Worm (Caenorhabditis elegans): ENCODE data around the gene F54D10.5.

Gene F54D10.5

ce11 chrII:3839562-3839961, 31.6 kb upstream of the F54D10.5 start, which contains the start of gene C17A2.4:
C17A2.4 (plus strand) TSS chrII:3839862.
- no peak for TF ChIP-seq ama-1 (optimal IDR thresholded peaks at IDR 0.05)
- no peak for TF ChIP-seq nhr-6 (tag; optimal IDR thresholded peaks at IDR 0.05)
- no peak for TF ChIP-seq crh-2 (tag; optimal IDR thresholded peaks at IDR 0.05)
- no peak for TF ChIP-seq unc-55 (GFP tag; optimal IDR thresholded peaks at IDR 0.05)
- TF ChIP-seq lin-11 (tag; optimal IDR thresholded peaks at IDR 0.05) = no peak
- TF ChIP-seq fos-1 (tag; optimal IDR thresholded peaks at IDR 0.05) = no peak
- TF ChIP-seq elt-1 (tag; optimal IDR thresholded peaks at IDR 0.05) = no peak
- TF ChIP-seq mab-5 (tag; optimal IDR thresholded peaks at IDR 0.05) = no peak
- no peak for TF ChIP-seq alr-1 (tag; optimal IDR thresholded peaks at IDR 0.05)
- no peak for TF ChIP-seq sem-4 (tag; optimal IDR thresholded peaks at IDR 0.05)
- no peak for TF ChIP-seq nhr-12 (tag; optimal IDR thresholded peaks at IDR 0.05)
- TF ChIP-seq nhr-23 (tag; optimal IDR thresholded peaks at IDR 0.05) = no peak
- no peak for TF ChIP-seq Y55F3AM.14 (GFP tag; optimal IDR thresholded peaks at IDR 0.05)
- TF ChIP-seq ztf-11 (tag; optimal IDR thresholded peaks at IDR 0.05) = no peak
- TF ChIP-seq C34F6.9 (tag; optimal IDR thresholded peaks at IDR 0.05) = no peak
- TF ChIP-seq unc-39 (tag; optimal IDR thresholded peaks at IDR 0.05) = no peak

- TF ChIP-seq nhr-237 (tag; optimal IDR thresholded peaks at IDR 0.05) (no peak), ceh-82 (tag; optimal IDR thresholded peaks at IDR 0.05) (no peak), ceh-16 (tag; optimal IDR thresholded peaks at IDR 0.05) (no peak), fos-1 (tag; optimal IDR thresholded peaks at IDR 0.05) (no peak), lin-11 (tag; optimal IDR thresholded peaks at IDR 0.05) (no peak), elt-3 (tag; optimal IDR thresholded peaks at IDR 0.05) (no peak), unc-55 (GFP tag; optimal IDR thresholded peaks at IDR 0.05) (no peak), lin-13 (GFP tag; optimal IDR thresholded peaks at IDR 0.05) (no peak), aly-2 (tag; optimal IDR thresholded peaks at IDR 0.05) (no peak), nhr-6 (tag; optimal IDR thresholded peaks at IDR 0.05) (no peak), skn-1 (tag; optimal IDR thresholded peaks at IDR 0.05) (no peak), nhr-23 (tag; optimal IDR thresholded peaks at IDR 0.05) (no peak), crh-2 (tag; optimal IDR thresholded peaks at IDR 0.05) (no peak), F13H6.1 (tag; optimal IDR thresholded peaks at IDR 0.05) (no peak), ztf-1 (GFP tag; conservative IDR thresholded peaks at IDR 0.05) (no peak)
Measured at ce11 chrII:3835915-3836314, 27.9 kb upstream of the F54D10.5 start, which contains the start of gene oac-4. oac-4 (minus strand) TSS chrII:3836015.

- no peak for TF ChIP-seq nhr-12 (tag; optimal IDR thresholded peaks at IDR 0.05)
- TF ChIP-seq blmp-1 (tag; optimal IDR thresholded peaks at IDR 0.05; ENCODE audit: insufficient read depth) = no peak
- TF ChIP-seq Y55F3AM.14 (GFP tag; optimal IDR thresholded peaks at IDR 0.05) = no peak
- no peak for TF ChIP-seq nhr-23 (tag; optimal IDR thresholded peaks at IDR 0.05)
- no peak for TF ChIP-seq ama-1 (optimal IDR thresholded peaks at IDR 0.05)
- TF ChIP-seq unc-62 (GFP tag; optimal IDR thresholded peaks at IDR 0.05) = no peak
- no peak for TF ChIP-seq skn-1 (tag; optimal IDR thresholded peaks at IDR 0.05)
- no peak for TF ChIP-seq ztf-4 (tag; optimal IDR thresholded peaks at IDR 0.05)
- TF ChIP-seq zag-1 (tag; optimal IDR thresholded peaks at IDR 0.05) = no peak
- no peak for TF ChIP-seq F13H6.1 (tag; optimal IDR thresholded peaks at IDR 0.05)
- TF ChIP-seq nhr-129 (tag; optimal IDR thresholded peaks at IDR 0.05) = no peak
- no peak for TF ChIP-seq nhr-21 (tag; optimal IDR thresholded peaks at IDR 0.05)
- no peak for TF ChIP-seq gmeb-1 (tag; optimal IDR thresholded peaks at IDR 0.05)
- no peak for TF ChIP-seq sma-3 (GFP tag; optimal IDR thresholded peaks at IDR 0.05)
Measured at ce11 chrII:3832383-3832782, 24.4 kb upstream of the F54D10.5 start, which contains the start of gene F54D10.9. F54D10.9 (minus strand) TSS chrII:3832483.

ce11 chrII:3829623-3830022, 21.6 kb upstream of the F54D10.5 start:
- TF ChIP-seq unc-39 (tag; optimal IDR thresholded peaks at IDR 0.05) = no peak
- TF ChIP-seq ZK546.5 (tag; optimal IDR thresholded peaks at IDR 0.05) = no peak
- no peak for TF ChIP-seq peb-1 (tag; optimal IDR thresholded peaks at IDR 0.05)
- no peak for TF ChIP-seq ztf-4 (tag; optimal IDR thresholded peaks at IDR 0.05)
- no peak for TF ChIP-seq nhr-77 (tag; optimal IDR thresholded peaks at IDR 0.05)

ce11 chrII:3827801-3828200, 19.8 kb upstream of the F54D10.5 start, which contains the start of gene F54D10.8:
F54D10.8 (minus strand) TSS chrII:3827901.
- TF ChIP-seq mbf-1 (tag; optimal IDR thresholded peaks at IDR 0.05) = no peak
- TF ChIP-seq nhr-12 (tag; optimal IDR thresholded peaks at IDR 0.05) = no peak
- no peak for TF ChIP-seq ZK546.5 (tag; optimal IDR thresholded peaks at IDR 0.05)
- no peak for TF ChIP-seq lin-11 (tag; optimal IDR thresholded peaks at IDR 0.05)

All from whole organism, L2 larva.